Fruit fly (Drosophila melanogaster): ENCODE data around the gene CG1105.

CG1105 gene

dm6 chr3R:7108589-7109312, 41.8 kb upstream of the CG1105 start (continued):
- TF ChIP-seq Sin3A (optimal IDR thresholded peaks at IDR 0.05) (no peak), tin (GFP tag; optimal IDR thresholded peaks at IDR 0.05) (peak; percentile 96), Neu2 (GFP tag; optimal IDR thresholded peaks at IDR 0.05; ENCODE audit: borderline replicate concordance) (peak; percentile 76), CG10462 (GFP tag; optimal IDR thresholded peaks at IDR 0.05) (peak; percentile 98), CG3065 (GFP tag; optimal IDR thresholded peaks at IDR 0.05) (peak; percentile 86), ssp (GFP tag; IDR thresholded peaks at IDR 0.05) (no peak), CG4282 (GFP tag; optimal IDR thresholded peaks at IDR 0.05) (peak; percentile 61), CG10274 (GFP tag; optimal IDR thresholded peaks at IDR 0.05) (peak; percentile 40), CG30403 (GFP tag; optimal IDR thresholded peaks at IDR 0.05) (peak; percentile 95), Elba2 (GFP tag; optimal IDR thresholded peaks at IDR 0.05) (peak; percentile 86), CG12104 (GFP tag; optimal IDR thresholded peaks at IDR 0.05) (peak; percentile 92), CG4707 (GFP tag; optimal IDR thresholded peaks at IDR 0.05) (peak; percentile 89), Deaf1 (tag; optimal IDR thresholded peaks at IDR 0.05) (peak; percentile 72), Hmx (GFP tag; optimal IDR thresholded peaks at IDR 0.05) (peak; percentile 77), ftz-f1 (GFP tag; optimal IDR thresholded peaks at IDR 0.05) (no peak), Drgx (GFP tag; IDR thresholded peaks at IDR 0.05) (no peak), CG5245 (GFP tag; optimal IDR thresholded peaks at IDR 0.05) (peak; percentile 93), knrl (GFP tag; IDR thresholded peaks at IDR 0.05; ENCODE audit: partially characterized antibody) (no peak), nau (GFP tag; optimal IDR thresholded peaks at IDR 0.05) (peak; percentile 79), CG10147 (GFP tag; optimal IDR thresholded peaks at IDR 0.05) (peak; percentile 72), CG8924 (tag; optimal IDR thresholded peaks at IDR 0.05) (peak; percentile 98), CG17829 (tag; optimal IDR thresholded peaks at IDR 0.05) (peak; percentile 99), row (GFP tag; IDR thresholded peaks at IDR 0.05) (no peak), Eip74EF (GFP tag; optimal IDR thresholded peaks at IDR 0.05) (peak in 1 of 2 experiments; percentile 96), gro (GFP tag; optimal IDR thresholded peaks at IDR 0.05) (no peak), CG12769 (tag; optimal IDR thresholded peaks at IDR 0.05) (peak; percentile 78), gt (GFP tag; IDR thresholded peaks at IDR 0.05) (no peak), fd102C (GFP tag; optimal IDR thresholded peaks at IDR 0.05) (peak; percentile 77), ken (GFP tag; IDR thresholded peaks at IDR 0.05) (no peak), ash1 (GFP tag; optimal IDR thresholded peaks at IDR 0.05) (no peak), CG4424 (GFP tag; optimal IDR thresholded peaks at IDR 0.05) (peak; percentile 97), Atf-2 (GFP tag; optimal IDR thresholded peaks at IDR 0.05) (peak; percentile 94), Antp (GFP tag; optimal IDR thresholded peaks at IDR 0.05) (peak; percentile 71), CG11456 (GFP tag; IDR thresholded peaks at IDR 0.05) (no peak), CG3163 (GFP tag; optimal IDR thresholded peaks at IDR 0.05) (peak; percentile 68), CG8944 (GFP tag; optimal IDR thresholded peaks at IDR 0.05) (peak; percentile 90), CG15696 (tag; optimal IDR thresholded peaks at IDR 0.05) (peak; percentile 99), CG18262 (tag; optimal IDR thresholded peaks at IDR 0.05) (peak; percentile 99), Ptx1 (GFP tag; IDR thresholded peaks at IDR 0.05) (no peak), H2.0 (GFP tag; IDR thresholded peaks at IDR 0.05) (no peak), Rx (GFP tag; IDR thresholded peaks at IDR 0.05) (no peak), Awh (GFP tag; IDR thresholded peaks at IDR 0.05) (no peak), Atf6 (GFP tag; IDR thresholded peaks at IDR 0.05) (no peak), CG12942 (GFP tag; optimal IDR thresholded peaks at IDR 0.05) (peak; percentile 94), gce (GFP tag; IDR thresholded peaks at IDR 0.05) (no peak), bcd (GFP tag; optimal IDR thresholded peaks at IDR 0.05) (peak; percentile 91), Bteb2 (GFP tag; optimal IDR thresholded peaks at IDR 0.05) (peak; percentile 84), Hand (GFP tag; optimal IDR thresholded peaks at IDR 0.05) (peak; percentile 46), CG12659 (GFP tag; optimal IDR thresholded peaks at IDR 0.05) (peak; percentile 93), usp (GFP tag; optimal IDR thresholded peaks at IDR 0.05) (no peak), CG13287 (GFP tag; IDR thresholded peaks at IDR 0.05; ENCODE audit: partially characterized antibody) (no peak)
